Worm (Caenorhabditis elegans) whole organism, late embryonic: ENCODE data around the gene F19F10.1.

Experiments used
- F13H6.1 ChIP-seq: sonication (generic microtip); optimal IDR thresholded peaks from 2 replicates; lab custom pipeline; 2016; ENCODE audit warnings: missing genetic modification characterization, missing compliant biosample characterization
- K02D7.2 ChIP-seq: sonication (generic microtip); optimal IDR thresholded peaks from 2 replicates; lab custom pipeline; 2017; ENCODE audit warnings: mild to moderate bottlenecking, missing genetic modification characterization, missing compliant biosample characterization
- ahr-1 ChIP-seq: sonication (generic microtip); optimal IDR thresholded peaks from 2 replicates; lab custom pipeline; 2016; ENCODE audit warnings: missing genetic modification characterization, missing compliant biosample characterization
- ama-1 ChIP-seq: fragments of 150-350 bp; optimal IDR thresholded peaks from 2 replicates; lab custom pipeline; 2014
- ceh-18 ChIP-seq: sonication (generic microtip); optimal IDR thresholded peaks from 2 replicates; lab custom pipeline; 2016; ENCODE audit warnings: missing genetic modification characterization, missing compliant biosample characterization
- ceh-34 ChIP-seq: sonication (generic microtip); optimal IDR thresholded peaks from 2 replicates; lab custom pipeline; 2016; ENCODE audit warnings: mild to moderate bottlenecking, missing genetic modification characterization, missing compliant biosample characterization
- ceh-48 ChIP-seq: sonication (generic microtip); optimal IDR thresholded peaks from 2 replicates; lab custom pipeline; 2016; ENCODE audit warnings: missing genetic modification characterization, inconsistent platforms, missing compliant biosample characterization
- che-1 ChIP-seq: sonication (generic microtip); optimal IDR thresholded peaks from 2 replicates; lab custom pipeline; 2016; ENCODE audit warnings: mild to moderate bottlenecking, missing genetic modification characterization, missing compliant biosample characterization
- dmd-4 ChIP-seq: sonication (generic microtip); optimal IDR thresholded peaks from 2 replicates; lab custom pipeline; 2016; ENCODE audit warnings: borderline replicate concordance, missing genetic modification characterization, missing compliant biosample characterization
- dve-1 ChIP-seq: sonication (generic microtip); optimal IDR thresholded peaks from 2 replicates; lab custom pipeline; 2017; ENCODE audit warnings: antibody characterized with exemption, mild to moderate bottlenecking, missing genetic modification characterization, missing compliant biosample characterization
- fax-1 ChIP-seq: sonication (generic microtip); optimal IDR thresholded peaks from 2 replicates; lab custom pipeline; 2016; ENCODE audit warnings: missing genotype, missing genetic modification characterization, missing compliant biosample characterization
- fkh-10 ChIP-seq: fragments of 150-350 bp; optimal IDR thresholded peaks from 2 replicates; lab custom pipeline; 2014; ENCODE audit warnings: missing biosample characterization, missing genetic modification reagents, missing genetic modification characterization
- fkh-6 ChIP-seq: sonication (generic microtip); optimal IDR thresholded peaks from 2 replicates; lab custom pipeline; 2016; ENCODE audit warnings: missing genetic modification characterization, missing compliant biosample characterization
- hlh-13 ChIP-seq: fragments of 200-800 bp; sonication (Bioruptor generic); optimal IDR thresholded peaks from 2 replicates; lab custom pipeline; 2018; ENCODE audit warnings: mild to moderate bottlenecking, missing genetic modification characterization, missing compliant biosample characterization
- hlh-15 ChIP-seq: sonication (generic microtip); optimal IDR thresholded peaks from 2 replicates; lab custom pipeline; 2016; ENCODE audit warnings: missing genetic modification characterization, missing compliant biosample characterization
- hlh-30 ChIP-seq: sonication (generic microtip); optimal IDR thresholded peaks from 2 replicates; lab custom pipeline; 2017; ENCODE audit warnings: antibody characterized with exemption, missing genetic modification characterization, missing compliant biosample characterization; ENCODE audit not compliant: insufficient read depth
- hlh-8 ChIP-seq: sonication (generic microtip); optimal IDR thresholded peaks from 2 replicates; lab custom pipeline; 2016; ENCODE audit warnings: missing genotype, missing genetic modification characterization, missing compliant biosample characterization
- lim-6 ChIP-seq: sonication (generic microtip); optimal IDR thresholded peaks from 2 replicates; lab custom pipeline; 2016; ENCODE audit warnings: missing genetic modification characterization, missing compliant biosample characterization
- nfya-1 ChIP-seq: sonication (generic microtip); optimal IDR thresholded peaks from 2 replicates; lab custom pipeline; 2017; ENCODE audit warnings: missing genetic modification characterization, mild to moderate bottlenecking, missing compliant biosample characterization, antibody characterized with exemption, moderate library complexity
- nhr-232 ChIP-seq: sonication (generic microtip); optimal IDR thresholded peaks from 2 replicates; lab custom pipeline; 2016; ENCODE audit warnings: missing genetic modification characterization, missing compliant biosample characterization
- odd-2 ChIP-seq: sonication (generic microtip); optimal IDR thresholded peaks from 2 replicates; lab custom pipeline; 2017; ENCODE audit warnings: antibody characterized with exemption, mild to moderate bottlenecking, missing genetic modification characterization, missing compliant biosample characterization
- pag-3 ChIP-seq: sonication (generic microtip); optimal IDR thresholded peaks from 2 replicates; lab custom pipeline; 2016; ENCODE audit warnings: missing compliant biosample characterization, missing genetic modification characterization, borderline replicate concordance
- pax-1 ChIP-seq: fragments of 150-350 bp; optimal IDR thresholded peaks from 2 replicates; lab custom pipeline; 2014; ENCODE audit warnings: missing biosample characterization, missing genetic modification characterization
- pha-2 ChIP-seq: sonication (generic microtip); optimal IDR thresholded peaks from 2 replicates; lab custom pipeline; 2017; ENCODE audit warnings: mild to moderate bottlenecking, missing genetic modification characterization, missing compliant biosample characterization
- pha-4 ChIP-seq: fragments of 150-350 bp; optimal IDR thresholded peaks from 2 replicates; lab custom pipeline; 2018; ENCODE audit warnings: missing biosample characterization, missing genetic modification reagents, missing genetic modification characterization
- pqm-1 ChIP-seq: sonication (generic microtip); optimal IDR thresholded peaks from 2 replicates; lab custom pipeline; 2016; ENCODE audit warnings: missing genetic modification characterization, missing compliant biosample characterization
- pros-1 ChIP-seq: fragments of 150-350 bp; optimal IDR thresholded peaks from 2 replicates; lab custom pipeline; 2014; ENCODE audit warnings: missing biosample characterization, missing genetic modification reagents, missing genetic modification characterization
- ref-2 ChIP-seq: sonication (generic microtip); optimal IDR thresholded peaks from 2 replicates; lab custom pipeline; 2016; ENCODE audit warnings: missing genetic modification characterization, missing compliant biosample characterization
- sdc-2 ChIP-seq: sonication (generic microtip); optimal IDR thresholded peaks from 2 replicates; lab custom pipeline; 2016; ENCODE audit warnings: missing genotype, missing genetic modification characterization, missing compliant biosample characterization
- sox-2 ChIP-seq: fragments of 200-800 bp; sonication (Bioruptor generic); IDR thresholded peaks from 2 replicates; pipeline ENCODE4 v1.3.6; 2022; ENCODE audit warnings: missing genetic modification reagents, missing genetic modification characterization, missing compliant biosample characterization
- sox-4 ChIP-seq: sonication (generic microtip); optimal IDR thresholded peaks from 2 replicates; lab custom pipeline; 2017; ENCODE audit warnings: mild to moderate bottlenecking, missing genetic modification characterization, inconsistent platforms, missing compliant biosample characterization
- syd-9 ChIP-seq: sonication (generic microtip); optimal IDR thresholded peaks from 2 replicates; lab custom pipeline; 2016; ENCODE audit warnings: mild to moderate bottlenecking, missing genetic modification characterization, moderate library complexity, missing compliant biosample characterization
- tbx-2 ChIP-seq: sonication (generic microtip); optimal IDR thresholded peaks from 2 replicates; lab custom pipeline; 2016; ENCODE audit warnings: missing genetic modification characterization, missing compliant biosample characterization
- tbx-7 ChIP-seq: sonication (generic microtip); optimal IDR thresholded peaks from 2 replicates; lab custom pipeline; 2016; ENCODE audit warnings: missing genotype, missing genetic modification characterization, missing compliant biosample characterization
- unc-42 ChIP-seq: sonication (generic microtip); optimal IDR thresholded peaks from 2 replicates; lab custom pipeline; 2016; ENCODE audit warnings: missing genotype, missing genetic modification characterization, missing compliant biosample characterization
- zip-5 ChIP-seq: sonication (generic microtip); optimal IDR thresholded peaks from 2 replicates; lab custom pipeline; 2016; ENCODE audit warnings: missing genetic modification characterization, missing compliant biosample characterization
- ztf-16 ChIP-seq: sonication (generic microtip); optimal IDR thresholded peaks from 2 replicates; lab custom pipeline; 2017; ENCODE audit warnings: missing genetic modification characterization, missing compliant biosample characterization

F19F10.1 gene

ce11 chrV:7570290-7570689, 7.2 kb downstream of the F19F10.1 start, which contains the start of gene clec-212:
TSS of gene clec-212 (minus strand) at chrV:7570390.
- TF ChIP-seq hlh-13 (GFP tag; lab: Kevin White, UChicago) (no peak), che-1 (tag; lab: Kevin White, UChicago) (no peak), pag-3 (tag; lab: Kevin White, UChicago) (no peak), zip-5 (no peak), hlh-15 (tag; lab: Kevin White, UChicago) (no peak), fkh-6 (tag; lab: Kevin White, UChicago) (no peak), dve-1 (no peak), ceh-34 (tag; lab: Kevin White, UChicago) (no peak), fax-1 (tag; lab: Kevin White, UChicago) (no peak), nfya-1 (tag; lab: Kevin White, UChicago) (no peak), ceh-18 (no peak), ztf-16 (tag; lab: Kevin White, UChicago) (no peak), ceh-48 (no peak), sdc-2 (no peak), nhr-232 (no peak), pha-2 (no peak), tbx-7 (tag; lab: Kevin White, UChicago) (no peak), K02D7.2 (tag; lab: Kevin White, UChicago) (no peak), hlh-30 (tag; lab: Kevin White, UChicago) (no peak), dmd-4 (tag; lab: Kevin White, UChicago) (no peak)

DNA sequence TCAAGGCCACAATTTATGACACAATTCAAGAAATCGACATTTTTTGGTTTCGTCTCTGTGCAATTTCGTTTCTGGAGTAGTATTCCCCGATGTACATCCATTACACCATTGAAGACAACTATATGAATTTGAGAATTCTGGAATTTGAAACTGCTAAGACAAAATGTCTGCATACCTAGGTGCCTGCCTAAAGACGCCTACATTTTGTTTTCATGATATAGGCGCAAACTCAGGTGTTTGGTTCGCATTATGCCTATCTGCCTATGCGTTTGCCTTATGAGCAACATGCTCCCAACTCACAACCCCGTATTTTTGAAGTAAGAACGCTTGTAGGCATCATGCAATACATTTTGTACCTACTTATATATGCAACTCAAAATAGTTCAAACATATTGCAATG, 7.9 kb downstream of the F19F10.1 start, which contains the start of gene F19F10.14:
Gene F19F10.14 (minus strand): TSS at position 101 of the 400 bp plus-strand sequence.
- TF ChIP-seq syd-9 (tag; lab: Kevin White, UChicago) (no peak), ceh-48 (no peak), ahr-1 (no peak), dmd-4 (tag; lab: Kevin White, UChicago) (no peak), ama-1 (lab: Kevin White, UChicago) (no peak), pqm-1 (tag; lab: Kevin White, UChicago) (no peak), fkh-10 (no peak), sox-2 (GFP tag; lab: Robert Waterston, UW) (no peak), pax-1 (tag; lab: Kevin White, UChicago) (no peak), odd-2 (no peak), pros-1 (tag; lab: Kevin White, UChicago) (no peak), ref-2 (no peak), lim-6 (tag; lab: Kevin White, UChicago) (no peak), tbx-2 (tag; lab: Kevin White, UChicago) (no peak), sox-4 (no peak), hlh-8 (no peak), unc-42 (tag; lab: Kevin White, UChicago) (no peak), pha-4 (tag; lab: Kevin White, UChicago) (no peak)
- TF ChIP-seq, all 69 proteins: peak for 0

- TF ChIP-seq F13H6.1 (tag; lab: Kevin White, UChicago) (no peak), unc-42 (tag; lab: Kevin White, UChicago) (peak; percentile 66)
- TF ChIP-seq, all 69 proteins: peak for 1
Measured at ce11 chrV:7575563-7575962, 12.5 kb downstream of the F19F10.1 start, which contains the start of the genes snu-66 and ints-9. TSS of gene snu-66 (minus strand) at chrV:7575670. TSS of gene ints-9 (plus strand) at chrV:7575802.

- TF ChIP-seq ceh-48 (peak; percentile 85), unc-42 (tag; lab: Kevin White, UChicago) (no peak)
Measured at ce11 chrV:7580378-7580777, 17.3 kb downstream of the F19F10.1 start, which contains the start of gene ets-6. TSS of gene ets-6 (minus strand) at chrV:7580546.
